Fruit fly (Drosophila melanogaster): ENCODE measurements around the gene CG17982.

dm6 chrX:8163452-8163851, 19.8 kb upstream of the CG17982 start:
- TF ChIP-seq CG8159 (tag; optimal IDR thresholded peaks at IDR 0.05) (no peak), Ets98B (GFP tag; IDR thresholded peaks at IDR 0.05) (peak; percentile 25; the same call in 1 of the 2 replicates), CG9948 (tag; optimal IDR thresholded peaks at IDR 0.05) (no peak), EcR (GFP tag; optimal IDR thresholded peaks at IDR 0.05) (no peak), CG13204 (GFP tag; optimal IDR thresholded peaks at IDR 0.05) (no peak), CG8301 (tag; optimal IDR thresholded peaks at IDR 0.05) (peak; percentile 78), Pif1A (GFP tag; optimal IDR thresholded peaks at IDR 0.05) (no peak), D1 (tag; optimal IDR thresholded peaks at IDR 0.05) (no peak), CG4496 (GFP tag; IDR thresholded peaks at IDR 0.05) (peak; percentile 69), CG34367 (tag; optimal IDR thresholded peaks at IDR 0.05) (no peak), fd96Ca (GFP tag; IDR thresholded peaks at IDR 0.05) (no peak), rn (GFP tag; IDR thresholded peaks at IDR 0.05) (no peak), Pif1B (GFP tag; optimal IDR thresholded peaks at IDR 0.05) (no peak), gl (tag; optimal IDR thresholded peaks at IDR 0.05) (no peak)

Data from whole organism, pupa.